Worm (Caenorhabditis elegans) whole organism, L2 larva: Measurements from ENCODE around the gene F26C11.3.
A peak's percentile ranks its signal among the peaks of the same experiment; 100 is the strongest.

Experiments
- C34F6.9 ChIP-seq: fragments of 150-350 bp; optimal IDR thresholded peaks from 2 replicates; lab custom pipeline; 2014; ENCODE audit warnings: missing biosample characterization, missing genetic modification characterization
- F13H6.1 ChIP-seq: sonication (generic microtip); optimal IDR thresholded peaks from 2 replicates; lab custom pipeline; 2016; ENCODE audit warnings: missing genetic modification characterization, missing compliant biosample characterization
- Y55F3AM.14 ChIP-seq: fragments of 200-800 bp; sonication (Bioruptor generic); optimal IDR thresholded peaks from 2 replicates; lab custom pipeline; 2018; ENCODE audit warnings: mild to moderate bottlenecking, missing genetic modification characterization, missing compliant biosample characterization
- ZK546.5 ChIP-seq: sonication (generic microtip); optimal IDR thresholded peaks from 2 replicates; lab custom pipeline; 2017; ENCODE audit warnings: missing biosample characterization, missing genetic modification characterization
- alr-1 ChIP-seq: fragments of 150-350 bp; optimal IDR thresholded peaks from 2 replicates; lab custom pipeline; 2014; ENCODE audit warnings: missing biosample characterization, missing genetic modification characterization
- aly-2 ChIP-seq: fragments of 150-350 bp; optimal IDR thresholded peaks from 2 replicates; lab custom pipeline; 2014; ENCODE audit warnings: missing biosample characterization, missing genetic modification characterization
- blmp-1 ChIP-seq: sonication (generic microtip); optimal IDR thresholded peaks from 2 replicates; lab custom pipeline; 2017; ENCODE audit warnings: missing genetic modification characterization, mild to moderate bottlenecking, missing compliant biosample characterization, antibody characterized with exemption, moderate library complexity; ENCODE audit not compliant: insufficient read depth
- ceh-16 ChIP-seq: fragments of 150-350 bp; optimal IDR thresholded peaks from 2 replicates; lab custom pipeline; 2014; ENCODE audit warnings: missing biosample characterization, missing genetic modification characterization
- ceh-82 ChIP-seq: fragments of 150-350 bp; optimal IDR thresholded peaks from 2 replicates; lab custom pipeline; 2014; ENCODE audit warnings: missing biosample characterization, missing genetic modification characterization
- crh-2 ChIP-seq: sonication (generic microtip); optimal IDR thresholded peaks from 2 replicates; lab custom pipeline; 2017; ENCODE audit warnings: missing biosample characterization, missing genetic modification characterization
- dmd-4 ChIP-seq: sonication (generic microtip); optimal IDR thresholded peaks from 2 replicates; lab custom pipeline; 2017; ENCODE audit warnings: missing biosample characterization, missing genetic modification characterization
- egl-27 ChIP-seq: sonication (generic microtip); optimal IDR thresholded peaks from 3 replicates; lab custom pipeline; 2017; ENCODE audit warnings: missing biosample characterization, missing genetic modification reagents, missing genetic modification characterization
- elt-1 ChIP-seq: fragments of 150-350 bp; optimal IDR thresholded peaks from 2 replicates; lab custom pipeline; 2014; ENCODE audit warnings: missing biosample characterization, missing genetic modification characterization
- elt-3 ChIP-seq: sonication (generic microtip); optimal IDR thresholded peaks from 2 replicates; lab custom pipeline; 2017; ENCODE audit warnings: missing biosample characterization, missing genetic modification characterization
- fos-1 ChIP-seq: fragments of 150-350 bp; optimal IDR thresholded peaks from 2 replicates; lab custom pipeline; 2014; ENCODE audit warnings: missing biosample characterization, missing genetic modification characterization
- gmeb-1 ChIP-seq: fragments of 150-350 bp; optimal IDR thresholded peaks from 2 replicates; lab custom pipeline; 2014; ENCODE audit warnings: missing biosample characterization, missing genetic modification characterization
- lin-11 ChIP-seq: fragments of 150-350 bp; sonication (generic microtip); optimal IDR thresholded peaks from 2 replicates; lab custom pipeline; 2014; ENCODE audit warnings: missing biosample characterization, missing genetic modification characterization, inconsistent platforms, mixed read lengths
- lin-13 ChIP-seq: fragments of 150-350 bp; optimal IDR thresholded peaks from 2 replicates; lab custom pipeline; 2014; ENCODE audit warnings: missing biosample characterization, missing genetic modification reagents, missing genetic modification characterization
- lin-39 ChIP-seq: fragments of 150-350 bp; optimal IDR thresholded peaks from 2 replicates; lab custom pipeline; 2014; ENCODE audit warnings: missing biosample characterization, missing genetic modification reagents, missing genetic modification characterization
- lsy-2 ChIP-seq, 2 experiments: fragments of 150-350 bp in 1 of 2; sonication (generic microtip) in 1 of 2; optimal IDR thresholded peaks; 2 replicates each; lab custom pipeline; 2014 to 2017; ENCODE audit warnings: missing biosample characterization in 2 of 2, missing genetic modification characterization in 2 of 2
- mab-5 ChIP-seq: fragments of 150-350 bp; optimal IDR thresholded peaks from 2 replicates; lab custom pipeline; 2014; ENCODE audit warnings: missing biosample characterization, missing genetic modification characterization
- mbf-1 ChIP-seq: sonication (generic microtip); optimal IDR thresholded peaks from 2 replicates; lab custom pipeline; 2017; ENCODE audit warnings: missing biosample characterization, missing genetic modification characterization
- nhr-10 ChIP-seq: sonication (generic microtip); optimal IDR thresholded peaks from 2 replicates; lab custom pipeline; 2017; ENCODE audit warnings: missing biosample characterization, missing genetic modification characterization
- nhr-11 ChIP-seq: fragments of 150-350 bp; optimal IDR thresholded peaks from 2 replicates; lab custom pipeline; 2014; ENCODE audit warnings: missing biosample characterization, missing genetic modification characterization
- nhr-129 ChIP-seq: fragments of 150-350 bp; optimal IDR thresholded peaks from 2 replicates; lab custom pipeline; 2014; ENCODE audit warnings: missing biosample characterization, missing genetic modification characterization
- nhr-237 ChIP-seq: fragments of 150-350 bp; optimal IDR thresholded peaks from 2 replicates; lab custom pipeline; 2014; ENCODE audit warnings: missing biosample characterization, missing genetic modification characterization
- nhr-25 ChIP-seq: fragments of 150-350 bp; sonication (generic microtip); optimal IDR thresholded peaks from 3 replicates; lab custom pipeline; 2014; ENCODE audit warnings: missing biosample characterization, missing genetic modification characterization
- nhr-6 ChIP-seq: fragments of 150-350 bp; optimal IDR thresholded peaks from 2 replicates; lab custom pipeline; 2014; ENCODE audit warnings: missing biosample characterization, missing genetic modification characterization
- nhr-77 ChIP-seq: fragments of 150-350 bp; optimal IDR thresholded peaks from 2 replicates; lab custom pipeline; 2014; ENCODE audit warnings: missing biosample characterization, missing genetic modification characterization
- peb-1 ChIP-seq: fragments of 150-350 bp; optimal IDR thresholded peaks from 2 replicates; lab custom pipeline; 2014; ENCODE audit warnings: missing biosample characterization, missing genetic modification characterization
- sem-4 ChIP-seq: fragments of 150-350 bp; optimal IDR thresholded peaks from 2 replicates; lab custom pipeline; 2014; ENCODE audit warnings: missing biosample characterization, missing genetic modification reagents, missing genetic modification characterization
- skn-1 ChIP-seq: sonication (generic microtip); optimal IDR thresholded peaks from 2 replicates; lab custom pipeline; 2017; ENCODE audit warnings: missing biosample characterization, missing genetic modification characterization
- sma-3 ChIP-seq: sonication (generic microtip); optimal IDR thresholded peaks from 2 replicates; lab custom pipeline; 2016; ENCODE audit warnings: missing genetic modification reagents, missing genetic modification characterization, missing compliant biosample characterization
- sma-9 ChIP-seq, 2 experiments: fragments of 150-350 bp in 1 of 2; sonication (generic microtip) in 1 of 2; optimal IDR thresholded peaks; 2 replicates each; lab custom pipeline; 2014 to 2016; ENCODE audit warnings: missing genetic modification characterization in 2 of 2, mild to moderate bottlenecking in 1 of 2, missing biosample characterization in 1 of 2, missing compliant biosample characterization in 1 of 2, missing genetic modification reagents in 1 of 2, moderate library complexity in 1 of 2
- unc-39 ChIP-seq: fragments of 150-350 bp; optimal IDR thresholded peaks from 2 replicates; lab custom pipeline; 2014; ENCODE audit warnings: missing biosample characterization, missing genetic modification characterization
- unc-55 ChIP-seq: fragments of 150-350 bp; sonication (generic microtip); optimal IDR thresholded peaks from 3 replicates; lab custom pipeline; 2014; ENCODE audit warnings: missing biosample characterization, missing genetic modification reagents, missing genetic modification characterization
- unc-62 ChIP-seq: fragments of 150-350 bp; optimal IDR thresholded peaks from 2 replicates; lab custom pipeline; 2014; ENCODE audit warnings: missing biosample characterization, missing genetic modification reagents, missing genetic modification characterization
- zag-1 ChIP-seq: fragments of 150-350 bp; optimal IDR thresholded peaks from 2 replicates; lab custom pipeline; 2014; ENCODE audit warnings: missing biosample characterization, missing genetic modification characterization
- ztf-4 ChIP-seq: fragments of 150-350 bp; optimal IDR thresholded peaks from 2 replicates; lab custom pipeline; 2014; ENCODE audit warnings: missing biosample characterization, missing genetic modification characterization

Gene F26C11.3

DNA sequence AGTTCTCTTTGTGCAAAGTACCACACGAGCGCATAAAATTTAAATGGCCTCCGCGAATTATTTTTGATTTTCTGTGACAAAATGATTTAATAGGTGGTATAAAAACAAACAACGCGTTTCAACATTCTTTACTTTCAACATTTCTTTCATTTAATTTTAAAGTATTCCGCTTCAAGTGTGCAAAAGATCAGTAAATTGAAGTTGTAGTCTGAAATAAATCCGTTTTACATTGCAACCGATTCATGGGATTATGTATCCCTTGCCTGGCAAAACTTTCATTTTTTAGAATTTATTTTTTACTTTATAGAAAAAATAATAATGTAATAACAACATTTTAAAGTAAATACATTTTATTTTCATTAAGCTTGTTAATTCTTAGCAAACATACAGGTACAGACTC is 20.5 kb downstream of the F26C11.3 start, which contains the start of gene F26C11.1:
TSS of gene F26C11.1 (plus strand) at position 301 of the 400 bp plus-strand sequence.
- no peak for TF ChIP-seq crh-2
- no peak for TF ChIP-seq peb-1 (tag; lab: Kevin White, UChicago)

DNA sequence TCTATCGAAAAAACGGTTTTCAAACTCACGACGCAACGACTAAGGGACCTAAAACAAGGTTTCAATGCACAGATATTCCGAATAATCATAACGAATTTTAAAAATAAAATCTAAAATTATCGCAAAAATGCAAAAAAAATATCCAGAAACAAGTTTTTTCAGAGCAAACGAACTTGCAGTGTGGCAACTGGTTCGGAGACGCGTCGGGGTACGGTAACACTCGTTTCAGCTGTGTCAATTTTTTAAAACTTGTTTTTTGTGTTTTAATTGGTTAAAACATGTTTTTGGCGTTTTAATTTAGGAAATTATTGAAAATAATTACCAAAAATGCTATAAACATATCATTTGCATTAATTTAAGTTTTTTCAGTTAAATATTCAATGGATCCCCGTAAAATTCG is 22.5 kb downstream of the F26C11.3 start, which contains the start of gene C08H9.16:
TSS of gene C08H9.16 (plus strand) at position 370 of the 400 bp plus-strand sequence.
- TF ChIP-seq peb-1 (tag; lab: Kevin White, UChicago) (no peak), nhr-237 (tag; lab: Kevin White, UChicago) (no peak), ZK546.5 (tag; lab: Kevin White, UChicago) (no peak), blmp-1 (tag; lab: Kevin White, UChicago) (peak; percentile 32), elt-1 (tag; lab: Kevin White, UChicago) (no peak), skn-1 (tag; lab: Kevin White, UChicago) (no peak), nhr-10 (no peak), nhr-11 (no peak), lsy-2 (tag; optimal IDR thresholded peaks at IDR 0.05; lab: Kevin White, UChicago) (peak; percentile 90 to 98), C34F6.9 (peak; percentile 58), ceh-16 (no peak), nhr-129 (tag; lab: Kevin White, UChicago) (peak; percentile 48), ztf-4 (tag; lab: Kevin White, UChicago) (no peak), unc-55 (GFP tag; lab: Kevin White, UChicago) (peak; percentile 74), crh-2 (peak; percentile 48), elt-3 (no peak), sem-4 (tag; lab: Kevin White, UChicago) (peak; percentile 53), unc-39 (tag; lab: Kevin White, UChicago) (no peak), F13H6.1 (tag; lab: Kevin White, UChicago) (peak; percentile 0), unc-62 (no peak), sma-9 (GFP tag; optimal IDR thresholded peaks at IDR 0.05; lab: Kevin White, UChicago) (peak; percentile 34), sma-9 (tag; optimal IDR thresholded peaks at IDR 0.05; lab: Kevin White, UChicago) (no peak), lin-11 (no peak), sma-3 (peak; percentile 53), dmd-4 (no peak), ceh-82 (tag; lab: Kevin White, UChicago) (no peak), lin-39 (no peak), fos-1 (tag; lab: Kevin White, UChicago) (peak; percentile 6), alr-1 (tag; lab: Kevin White, UChicago) (no peak), gmeb-1 (tag; lab: Kevin White, UChicago) (peak; percentile 53), Y55F3AM.14 (no peak), lin-13 (GFP tag; lab: Kevin White, UChicago) (peak; percentile 15), nhr-77 (tag; lab: Kevin White, UChicago) (no peak)

DNA sequence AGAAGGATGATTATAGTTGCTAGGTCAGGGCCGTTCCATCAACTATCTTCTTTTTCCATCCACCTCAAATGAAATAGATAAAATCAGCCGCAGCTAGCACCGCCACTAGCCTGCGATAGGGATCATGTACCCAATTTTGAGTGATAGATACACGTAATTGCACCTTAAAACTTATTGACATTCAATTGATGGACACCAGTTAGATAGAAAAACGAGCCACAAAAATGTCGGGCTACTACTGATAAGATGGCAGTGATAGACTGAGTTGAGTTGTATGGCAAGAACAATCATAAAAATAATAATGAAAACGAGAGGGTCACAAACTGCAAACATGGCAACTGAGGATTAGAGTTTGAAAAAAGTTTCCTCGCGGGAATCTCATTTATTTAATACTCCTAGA is 23.1 kb downstream of the F26C11.3 start:
- TF ChIP-seq sma-9 (GFP tag; optimal IDR thresholded peaks at IDR 0.05; lab: Kevin White, UChicago) (peak; percentile 79), sma-9 (tag; optimal IDR thresholded peaks at IDR 0.05; lab: Kevin White, UChicago) (no peak), aly-2 (no peak), fos-1 (tag; lab: Kevin White, UChicago) (peak; percentile 70), unc-62 (no peak), zag-1 (tag; lab: Kevin White, UChicago) (no peak), unc-55 (GFP tag; lab: Kevin White, UChicago) (no peak), egl-27 (tag; lab: Kevin White, UChicago) (peak; percentile 18), elt-1 (tag; lab: Kevin White, UChicago) (peak; percentile 83), ceh-16 (peak; percentile 83)

DNA sequence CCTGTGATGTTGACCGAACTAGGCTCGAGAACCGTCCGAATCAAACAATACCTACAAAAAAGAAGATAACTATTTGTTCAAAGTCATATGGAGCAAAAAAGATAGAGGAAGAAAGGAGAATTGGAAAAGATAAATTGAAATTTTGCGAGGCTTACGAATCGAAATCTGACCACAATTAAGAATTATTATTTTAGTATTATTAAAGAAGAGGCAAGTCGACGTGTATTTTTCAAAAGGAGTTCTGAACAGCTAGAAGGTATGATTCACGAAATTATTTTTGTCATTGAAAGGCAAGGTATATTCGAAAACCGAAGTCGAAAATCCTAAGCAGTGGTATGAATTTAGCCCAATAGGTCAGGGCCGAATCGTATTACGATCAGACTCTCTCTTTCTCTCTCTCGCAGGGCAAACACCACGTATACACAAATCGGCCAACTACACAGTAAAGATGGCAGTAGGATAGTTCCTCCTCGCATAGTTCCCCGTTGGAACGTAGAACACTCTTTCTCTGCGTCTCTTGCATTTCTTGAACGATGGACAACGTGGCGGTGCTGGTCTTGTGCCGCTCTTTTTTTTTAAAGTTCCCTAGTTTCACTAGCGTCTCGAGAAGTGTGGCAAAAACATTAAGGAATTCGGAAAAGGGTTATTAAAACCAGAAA is 23.7 kb downstream of the F26C11.3 start, which contains the start of gene vgln-1:
TSS of gene vgln-1 (minus strand) at position 51 of the 659 bp plus-strand sequence.
- peak; percentile 41 for TF ChIP-seq crh-2
- TF ChIP-seq nhr-129 (tag; lab: Kevin White, UChicago) = peak; percentile 49
- no peak for TF ChIP-seq nhr-6 (tag; lab: Kevin White, UChicago)
- TF ChIP-seq nhr-25 (tag; lab: Kevin White, UChicago) = peak; percentile 39
- peak in 1 of 2 experiments; percentile 26 for TF ChIP-seq lsy-2 (tag; optimal IDR thresholded peaks at IDR 0.05; lab: Kevin White, UChicago)
- TF ChIP-seq mab-5 (tag; lab: Kevin White, UChicago) = no peak
- no peak for TF ChIP-seq mbf-1 (tag; lab: Kevin White, UChicago)
